Worm (Caenorhabditis elegans): ENCODE measurements around the gene try-4.

Gene try-4

ce11 chrV:20814424-20814823 lies 46.5 kb downstream of the try-4 start, which contains the start of gene Y44A6D.7:
Y44A6D.7 (plus strand) TSS chrV:20814724.
- no peak for TF ChIP-seq nhr-12 (tag; optimal IDR thresholded peaks at IDR 0.05)
- TF ChIP-seq mep-1 (tag; optimal IDR thresholded peaks at IDR 0.05): no peak
- TF ChIP-seq sem-2 (GFP tag; optimal IDR thresholded peaks at IDR 0.05): no peak
- TF ChIP-seq pha-4 (tag; optimal IDR thresholded peaks at IDR 0.05): no peak
- no peak for TF ChIP-seq drap-1 (GFP tag; optimal IDR thresholded peaks at IDR 0.05)
- no peak for TF ChIP-seq flh-1 (GFP tag; optimal IDR thresholded peaks at IDR 0.05)
- TF ChIP-seq ham-2 (GFP tag; optimal IDR thresholded peaks at IDR 0.05): no peak
- TF ChIP-seq ceh-43 (GFP tag; optimal IDR thresholded peaks at IDR 0.05): no peak
- TF ChIP-seq sptf-1 (tag; optimal IDR thresholded peaks at IDR 0.05): no peak
- TF ChIP-seq cnd-1 (tag; optimal IDR thresholded peaks at IDR 0.05): no peak
- no peak for TF ChIP-seq nhr-237 (tag; optimal IDR thresholded peaks at IDR 0.05)
- TF ChIP-seq unc-39 (tag; optimal IDR thresholded peaks at IDR 0.05): no peak
- no peak for TF ChIP-seq unc-120 (tag; optimal IDR thresholded peaks at IDR 0.05; ENCODE audit: poor library complexity, severe bottlenecking)
- no peak for TF ChIP-seq ceh-83 (GFP tag; optimal IDR thresholded peaks at IDR 0.05)
- TF ChIP-seq nhr-2 (tag; optimal IDR thresholded peaks at IDR 0.05): no peak
- no peak for TF ChIP-seq lsy-2 (tag; optimal IDR thresholded peaks at IDR 0.05)
- TF ChIP-seq unc-62 (GFP tag; optimal IDR thresholded peaks at IDR 0.05): no peak
- TF ChIP-seq snpc-4 (tag; optimal IDR thresholded peaks at IDR 0.05): no peak
- TF ChIP-seq mab-5 (tag; optimal IDR thresholded peaks at IDR 0.05): no peak

ce11 chrV:20813646-20814045 lies 47.3 kb downstream of the try-4 start:
- no peak for TF ChIP-seq M03D4.4 (tag; optimal IDR thresholded peaks at IDR 0.05)
- TF ChIP-seq ceh-43 (GFP tag; optimal IDR thresholded peaks at IDR 0.05): no peak
- TF ChIP-seq elt-3 (tag; optimal IDR thresholded peaks at IDR 0.05): no peak
- TF ChIP-seq sem-2 (GFP tag; optimal IDR thresholded peaks at IDR 0.05): no peak
- TF ChIP-seq nhr-237 (tag; optimal IDR thresholded peaks at IDR 0.05): no peak
- TF ChIP-seq bed-3 (GFP tag; optimal IDR thresholded peaks at IDR 0.05): no peak
- no peak for TF ChIP-seq blmp-1 (tag; optimal IDR thresholded peaks at IDR 0.05)
- TF ChIP-seq lin-13 (tag; optimal IDR thresholded peaks at IDR 0.05): no peak
- TF ChIP-seq cnd-1 (tag; optimal IDR thresholded peaks at IDR 0.05): no peak
- TF ChIP-seq mls-2 (tag; optimal IDR thresholded peaks at IDR 0.05): no peak
- TF ChIP-seq unc-62 (GFP tag; optimal IDR thresholded peaks at IDR 0.05): no peak
- TF ChIP-seq ham-2 (GFP tag; optimal IDR thresholded peaks at IDR 0.05): no peak
- no peak for TF ChIP-seq nhr-28 (tag; optimal IDR thresholded peaks at IDR 0.05)
- no peak for TF ChIP-seq elt-1 (tag; optimal IDR thresholded peaks at IDR 0.05; ENCODE audit: borderline replicate concordance, insufficient read depth)
- no peak for TF ChIP-seq nhr-2 (tag; optimal IDR thresholded peaks at IDR 0.05)
- no peak for TF ChIP-seq pha-4 (tag; optimal IDR thresholded peaks at IDR 0.05)
